Fruit fly (Drosophila melanogaster) whole organism: ENCODE data around the gene Hsc70-3.

ENCODE experiments used
- EcR ChIP-seq, 2 experiments: fragments of >200 bp; optimal IDR thresholded peaks; 2 replicates each; lab custom pipeline; 2017; ENCODE audit warnings: missing biosample characterization in 2 of 2, missing genetic modification characterization in 2 of 2, missing genetic modification reagents in 2 of 2
- pan ChIP-seq: fragments of >200 bp; optimal IDR thresholded peaks from 2 replicates; lab custom pipeline; 2017
- psq ChIP-seq: fragments of >200 bp; optimal IDR thresholded peaks from 2 replicates; lab custom pipeline; 2017
- usp ChIP-seq: fragments of >200 bp; optimal IDR thresholded peaks from 2 replicates; lab custom pipeline; 2017; ENCODE audit warnings: missing biosample characterization, missing genetic modification characterization, mixed read lengths

DNA sequence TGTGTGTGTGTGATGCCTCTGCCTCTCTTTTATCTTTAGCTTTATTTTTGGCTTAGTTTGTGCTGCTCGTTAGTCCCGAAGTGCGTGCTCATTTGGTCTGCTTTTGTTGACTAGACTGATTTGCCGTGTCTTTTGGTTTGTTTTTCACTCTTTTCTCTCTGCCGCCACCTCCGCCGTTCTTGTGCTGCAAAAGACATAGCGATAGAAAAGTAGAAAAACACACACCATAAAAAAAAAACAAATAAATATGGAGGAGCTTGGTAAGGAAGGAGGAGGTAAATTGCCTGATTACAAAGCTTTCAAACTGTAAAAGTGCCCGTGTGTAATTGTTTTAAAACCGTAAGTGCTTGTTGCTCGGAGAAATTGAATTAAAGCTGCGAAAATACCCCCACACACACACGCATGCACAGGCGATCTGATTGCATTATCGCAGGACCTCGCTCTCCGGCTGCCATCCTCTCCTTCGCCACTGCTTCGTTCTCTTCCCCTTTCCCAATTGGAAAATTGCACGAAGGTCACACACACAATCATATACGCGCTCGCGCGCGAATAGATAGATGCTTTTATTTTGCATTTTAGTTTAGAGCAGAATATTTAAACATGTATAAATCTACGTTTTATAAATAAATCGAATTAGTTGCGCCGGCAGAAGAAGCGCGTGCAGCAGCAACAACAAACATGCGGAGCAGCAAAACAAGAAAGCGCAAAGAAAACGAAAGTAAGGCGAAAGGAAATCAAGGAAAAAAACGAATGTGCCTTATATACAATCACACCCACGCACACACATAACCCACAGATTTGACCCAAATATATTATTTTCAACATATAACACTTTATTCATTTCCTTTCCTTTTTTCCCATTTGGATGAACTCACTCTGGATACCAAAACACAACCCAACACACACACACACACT is 8.7 kb upstream of the Hsc70-3 start:
- TF ChIP-seq EcR (GFP tag; optimal IDR thresholded peaks at IDR 0.05; lab: Kevin White, UChicago): no peak
- no peak for TF ChIP-seq psq
- no peak for TF ChIP-seq pan
- TF ChIP-seq usp (GFP tag; lab: Kevin White, UChicago): no peak
